Fruit fly (Drosophila melanogaster) whole organism, prepupa: ENCODE data around the gene Ubr1.

Source experiments
- CG10631 ChIP-seq: fragments of 200-800 bp; sonication (Bioruptor generic); optimal IDR thresholded peaks from 2 replicates; lab custom pipeline; 2016; ENCODE audit warnings: missing biosample characterization, missing genetic modification characterization
- CG10669 ChIP-seq: fragments of 200-800 bp; sonication (Bioruptor generic); optimal IDR thresholded peaks from 3 replicates; lab custom pipeline; 2018; ENCODE audit warnings: missing biosample characterization, mild to moderate bottlenecking, missing genetic modification characterization, moderate library complexity
- CG11294 ChIP-seq: fragments of 200-800 bp; sonication (Bioruptor generic); IDR thresholded peaks from 2 replicates; pipeline ENCODE4 v1.3.6; 2022; ENCODE audit warnings: missing biosample characterization, missing genetic modification characterization
- CG11762 ChIP-seq: fragments of 200-800 bp; sonication (Bioruptor generic); optimal IDR thresholded peaks from 3 replicates; lab custom pipeline; 2016; ENCODE audit warnings: missing biosample characterization, missing genetic modification characterization; ENCODE audit not compliant: insufficient read depth
- CG1621 ChIP-seq: fragments of 200-800 bp; sonication (Bioruptor generic); optimal IDR thresholded peaks from 3 replicates; lab custom pipeline; 2018; ENCODE audit warnings: missing biosample characterization, mild to moderate bottlenecking, missing genetic modification characterization
- CG16779 ChIP-seq: fragments of 200-800 bp; sonication (Bioruptor generic); optimal IDR thresholded peaks from 3 replicates; lab custom pipeline; 2017; ENCODE audit warnings: missing biosample characterization, mild to moderate bottlenecking, missing genetic modification characterization
- CG3032 ChIP-seq: fragments of 200-800 bp; optimal IDR thresholded peaks from 2 replicates; lab custom pipeline; 2019; ENCODE audit warnings: missing biosample characterization, mild to moderate bottlenecking, missing genetic modification characterization, moderate library complexity
- CG31627 ChIP-seq: fragments of 200-800 bp; sonication (Bioruptor generic); optimal IDR thresholded peaks from 3 replicates; lab custom pipeline; 2016; ENCODE audit warnings: missing biosample characterization, missing genetic modification characterization
- CG32006 ChIP-seq: fragments of 200-800 bp; sonication (Bioruptor generic); optimal IDR thresholded peaks from 3 replicates; lab custom pipeline; 2017; ENCODE audit warnings: missing biosample characterization, mild to moderate bottlenecking, missing genetic modification characterization
- CG3919 ChIP-seq: fragments of 200-800 bp; sonication (Bioruptor generic); optimal IDR thresholded peaks from 3 replicates; lab custom pipeline; 2016; ENCODE audit warnings: missing biosample characterization, missing genetic modification characterization
- CG4318 ChIP-seq: fragments of 200-800 bp; sonication (Bioruptor generic); optimal IDR thresholded peaks from 3 replicates; lab custom pipeline; 2017; ENCODE audit warnings: missing biosample characterization, mild to moderate bottlenecking, missing genetic modification characterization
- CG6163 ChIP-seq: fragments of 200-800 bp; sonication (Bioruptor generic); IDR thresholded peaks from 3 replicates; pipeline ENCODE4 v1.3.6; 2022; ENCODE audit warnings: missing biosample characterization, missing genetic modification characterization
- CG6276 ChIP-seq: fragments of 200-800 bp; sonication (Bioruptor generic); optimal IDR thresholded peaks from 2 replicates; lab custom pipeline; 2017; ENCODE audit warnings: missing biosample characterization, mild to moderate bottlenecking, missing genetic modification characterization
- CG6792 ChIP-seq: fragments of 200-800 bp; sonication (Bioruptor generic); optimal IDR thresholded peaks from 3 replicates; lab custom pipeline; 2016; ENCODE audit warnings: missing biosample characterization, missing genetic modification characterization
- CG6808 ChIP-seq: fragments of 200-800 bp; sonication (Bioruptor generic); optimal IDR thresholded peaks from 3 replicates; lab custom pipeline; 2017; ENCODE audit warnings: missing biosample characterization, missing genetic modification characterization, mild to moderate bottlenecking, moderate library complexity, missing genetic modification reagents
- CG6854 ChIP-seq: fragments of 200-800 bp; sonication (Bioruptor generic); optimal IDR thresholded peaks from 2 replicates; lab custom pipeline; 2017; ENCODE audit warnings: missing biosample characterization, mild to moderate bottlenecking, missing genetic modification characterization
- CG7368 ChIP-seq: fragments of 200-800 bp; sonication (Bioruptor generic); optimal IDR thresholded peaks from 3 replicates; lab custom pipeline; 2016; ENCODE audit warnings: missing biosample characterization, missing genetic modification characterization
- CG8119 ChIP-seq: fragments of 200-800 bp; sonication (Bioruptor generic); IDR thresholded peaks from 3 replicates; pipeline ENCODE4 v1.3.6; 2022; ENCODE audit warnings: missing biosample characterization, missing genetic modification characterization
- CG8319 ChIP-seq: fragments of 200-800 bp; sonication (Bioruptor generic); optimal IDR thresholded peaks from 3 replicates; lab custom pipeline; 2016; ENCODE audit warnings: missing biosample characterization, missing genetic modification characterization
- CG8632 ChIP-seq: fragments of 200-800 bp; sonication (Bioruptor generic); optimal IDR thresholded peaks from 3 replicates; lab custom pipeline; 2016; ENCODE audit warnings: missing biosample characterization, missing genetic modification characterization
- CG9139 ChIP-seq: fragments of 200-800 bp; sonication (Bioruptor generic); optimal IDR thresholded peaks from 3 replicates; lab custom pipeline; 2017; ENCODE audit warnings: missing biosample characterization, mild to moderate bottlenecking, missing genetic modification characterization
- Eip75B ChIP-seq: fragments of 200-800 bp; sonication (Bioruptor generic); optimal IDR thresholded peaks from 3 replicates; lab custom pipeline; 2016; ENCODE audit warnings: missing biosample characterization, missing genetic modification characterization
- Eip78C ChIP-seq: fragments of 200-800 bp; sonication (Bioruptor generic); peaks from one replicate; lab custom pipeline; 2016; ENCODE audit warnings: missing biosample characterization, missing genetic modification characterization
- Ets96B ChIP-seq: fragments of 200-800 bp; optimal IDR thresholded peaks from 2 replicates; lab custom pipeline; 2019; ENCODE audit warnings: missing biosample characterization, mild to moderate bottlenecking, missing genetic modification characterization, moderate library complexity
- Gug ChIP-seq: fragments of 200-800 bp; sonication (Bioruptor generic); IDR thresholded peaks from 2 replicates; pipeline ENCODE4 v1.3.6; 2022; ENCODE audit warnings: missing biosample characterization, missing genetic modification characterization
- Hr39 ChIP-seq: fragments of 200-800 bp; sonication (Bioruptor generic); optimal IDR thresholded peaks from 2 replicates; lab custom pipeline; 2016; ENCODE audit warnings: missing biosample characterization, missing genetic modification characterization
- Hr4 ChIP-seq: fragments of 200-800 bp; sonication (Bioruptor generic); optimal IDR thresholded peaks from 3 replicates; lab custom pipeline; 2016; ENCODE audit warnings: missing biosample characterization, missing genetic modification characterization
- Lpt ChIP-seq: fragments of 200-800 bp; sonication (Bioruptor generic); optimal IDR thresholded peaks from 3 replicates; lab custom pipeline; 2016; ENCODE audit warnings: missing biosample characterization, missing genetic modification characterization
- Smox ChIP-seq: fragments of 200-800 bp; sonication (Bioruptor generic); optimal IDR thresholded peaks from 3 replicates; lab custom pipeline; 2016; ENCODE audit warnings: missing biosample characterization, missing genetic modification characterization
- Sox102F ChIP-seq: fragments of 200-800 bp; sonication (Bioruptor generic); optimal IDR thresholded peaks from 2 replicates; lab custom pipeline; 2016; ENCODE audit warnings: missing biosample characterization, mild to moderate bottlenecking, missing genetic modification characterization
- Sox15 ChIP-seq: fragments of 200-800 bp; sonication (Bioruptor generic); optimal IDR thresholded peaks from 3 replicates; lab custom pipeline; 2016; ENCODE audit warnings: missing biosample characterization, missing genetic modification characterization
- achi ChIP-seq: fragments of 200-800 bp; sonication (Bioruptor generic); optimal IDR thresholded peaks from 3 replicates; lab custom pipeline; 2016; ENCODE audit warnings: missing biosample characterization, missing genetic modification characterization
- acj6 ChIP-seq: fragments of 200-800 bp; sonication (Bioruptor generic); optimal IDR thresholded peaks from 3 replicates; lab custom pipeline; 2016; ENCODE audit warnings: missing biosample characterization, missing genetic modification characterization
- cyc ChIP-seq: fragments of 200-800 bp; sonication (Bioruptor generic); optimal IDR thresholded peaks from 3 replicates; lab custom pipeline; 2016; ENCODE audit warnings: missing biosample characterization, missing genetic modification characterization
- dac ChIP-seq: fragments of 200-800 bp; sonication (Bioruptor generic); optimal IDR thresholded peaks from 2 replicates; lab custom pipeline; 2017; ENCODE audit warnings: missing biosample characterization, mild to moderate bottlenecking, missing genetic modification characterization
- eg ChIP-seq: fragments of 200-800 bp; sonication (Bioruptor generic); IDR thresholded peaks from 3 replicates; pipeline ENCODE4 v1.3.6; 2022; ENCODE audit warnings: missing biosample characterization, missing genetic modification characterization
- esn ChIP-seq: fragments of 200-800 bp; sonication (Bioruptor generic); optimal IDR thresholded peaks from 2 replicates; lab custom pipeline; 2016; ENCODE audit warnings: missing biosample characterization, mild to moderate bottlenecking, missing genetic modification characterization, moderate library complexity
- fd59A ChIP-seq: fragments of 200-800 bp; sonication (Bioruptor generic); optimal IDR thresholded peaks from 2 replicates; lab custom pipeline; 2017; ENCODE audit warnings: missing biosample characterization, mild to moderate bottlenecking, missing genetic modification characterization, missing genetic modification reagents
- fkh ChIP-seq: fragments of 200-800 bp; sonication (Bioruptor generic); optimal IDR thresholded peaks from 3 replicates; lab custom pipeline; 2017; ENCODE audit warnings: missing biosample characterization, mild to moderate bottlenecking, missing genetic modification characterization, moderate library complexity
- lz ChIP-seq: fragments of 200-800 bp; sonication (Bioruptor generic); optimal IDR thresholded peaks from 3 replicates; lab custom pipeline; 2016; ENCODE audit warnings: missing biosample characterization, missing genetic modification characterization
- net ChIP-seq: fragments of 200-800 bp; sonication (Bioruptor generic); optimal IDR thresholded peaks from 3 replicates; lab custom pipeline; 2016; ENCODE audit warnings: missing biosample characterization, missing genetic modification characterization
- pdm3 ChIP-seq: fragments of 200-800 bp; sonication (Bioruptor generic); optimal IDR thresholded peaks from 3 replicates; lab custom pipeline; 2016; ENCODE audit warnings: missing biosample characterization, missing genetic modification characterization
- salr ChIP-seq, 2 experiments: fragments of 200-800 bp; sonication (Bioruptor generic); optimal IDR thresholded peaks; 3 replicates each; lab custom pipeline; 2016 to 2018; ENCODE audit warnings: missing biosample characterization in 2 of 2, missing genetic modification characterization in 2 of 2, mild to moderate bottlenecking in 1 of 2
- svp ChIP-seq: fragments of 200-800 bp; sonication (Bioruptor generic); peaks from one replicate; lab custom pipeline; 2016; ENCODE audit warnings: missing biosample characterization, missing genetic modification characterization
- vri ChIP-seq: fragments of 200-800 bp; sonication (Bioruptor generic); optimal IDR thresholded peaks from 3 replicates; lab custom pipeline; 2016; ENCODE audit warnings: missing biosample characterization, mild to moderate bottlenecking, missing genetic modification characterization

Ubr1 gene

DNA sequence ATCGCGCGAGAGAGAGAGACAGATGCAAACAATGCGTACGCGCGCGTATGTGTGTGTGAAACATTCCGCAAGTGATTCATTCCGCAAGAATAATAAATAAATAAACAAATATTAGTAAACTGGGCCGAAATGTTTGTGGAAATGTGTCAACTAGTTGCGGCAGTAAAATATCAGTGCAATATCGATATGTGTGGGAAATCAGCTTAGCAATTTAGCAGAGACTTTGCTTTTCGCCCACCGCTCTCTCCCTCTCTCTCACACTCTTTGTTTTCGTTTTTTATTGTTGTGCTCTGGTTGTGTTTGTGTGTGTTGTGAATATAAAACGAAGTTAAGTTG is 25.0 kb downstream of the Ubr1 start (continued):
- TF ChIP-seq esn (GFP tag; lab: Kevin White, UChicago), result no peak

DNA sequence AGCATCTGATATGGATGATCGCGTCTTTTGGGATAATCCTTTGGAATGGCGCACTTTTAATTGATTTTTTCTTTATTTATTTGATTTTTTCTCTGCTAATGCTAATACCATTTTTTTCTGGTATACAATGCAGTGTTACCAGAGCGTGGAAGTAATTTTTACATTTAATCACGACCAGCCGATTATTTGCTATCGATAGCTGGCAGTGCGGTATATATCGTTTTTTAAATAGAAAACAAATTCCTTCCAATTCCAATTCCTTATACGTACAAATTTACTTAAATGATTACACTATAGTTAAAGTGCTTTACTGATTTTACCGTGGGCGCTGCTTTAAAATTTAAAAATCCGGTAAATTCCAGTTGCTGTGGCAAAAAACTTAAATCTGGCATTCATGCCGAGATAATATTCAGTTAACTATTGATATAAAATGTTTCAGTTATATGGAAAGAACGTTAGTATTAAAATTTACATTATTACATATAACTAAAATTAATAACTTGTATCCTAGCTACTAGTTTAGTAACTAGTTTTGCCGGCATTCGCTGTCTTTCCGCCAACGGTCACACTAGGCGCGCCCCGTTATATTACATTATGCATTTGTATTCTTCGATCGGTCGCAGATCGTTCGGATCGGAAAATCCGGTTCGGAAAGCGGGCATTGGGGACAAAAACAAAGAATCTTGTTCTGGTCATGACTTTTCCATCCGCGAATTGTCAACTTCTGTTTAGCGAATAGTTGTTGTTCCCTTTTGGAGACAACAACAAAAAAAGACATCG is 25.6 kb downstream of the Ubr1 start, which contains the start of the genes CG13001 and RhoGAP15B:
Gene CG13001 (minus strand): TSS at position 137 of the 780 bp plus-strand sequence.
Gene RhoGAP15B (plus strand): TSS at position 556 of the 780 bp plus-strand sequence.
- peak; percentile 2 for TF ChIP-seq Ets96B (tag; lab: Kevin White, UChicago)
- no peak for TF ChIP-seq svp (GFP tag; lab: Kevin White, UChicago)
- TF ChIP-seq CG6808 (GFP tag; lab: Kevin White, UChicago), result no peak
- TF ChIP-seq Eip78C (GFP tag; lab: Kevin White, UChicago), result peak; percentile 29
- TF ChIP-seq CG3919 (GFP tag; lab: Kevin White, UChicago), result peak; percentile 22
- TF ChIP-seq CG8119 (GFP tag; lab: Robert Waterston, UW), result no peak
- no peak for TF ChIP-seq CG32006 (GFP tag; lab: Kevin White, UChicago)
- no peak for TF ChIP-seq cyc (GFP tag; lab: Kevin White, UChicago)
- no peak for TF ChIP-seq CG8632
- no peak for TF ChIP-seq CG8319 (GFP tag; lab: Kevin White, UChicago)
- no peak for TF ChIP-seq achi (GFP tag; lab: Kevin White, UChicago)
- no peak for TF ChIP-seq CG16779
- no peak for TF ChIP-seq fkh (GFP tag; lab: Kevin White, UChicago)
- TF ChIP-seq Sox102F, result peak; percentile 41
- TF ChIP-seq salr (GFP tag; optimal IDR thresholded peaks at IDR 0.05; lab: Kevin White, UChicago), result no peak
- TF ChIP-seq CG6163 (GFP tag; lab: Robert Waterston, UW), result no peak
- no peak for TF ChIP-seq CG11762 (GFP tag; lab: Kevin White, UChicago)
- TF ChIP-seq CG11294 (GFP tag; lab: Robert Waterston, UW), result no peak
- TF ChIP-seq Sox15, result no peak
- TF ChIP-seq fd59A (GFP tag; lab: Kevin White, UChicago), result no peak
- no peak for TF ChIP-seq CG4318 (GFP tag; lab: Kevin White, UChicago)
- no peak for TF ChIP-seq Lpt
- TF ChIP-seq pdm3 (GFP tag; lab: Kevin White, UChicago), result no peak
- peak; percentile 23 for TF ChIP-seq Eip75B (GFP tag; lab: Kevin White, UChicago)
- TF ChIP-seq CG10669 (GFP tag; lab: Kevin White, UChicago), result no peak
- no peak for TF ChIP-seq Smox
- no peak for TF ChIP-seq CG10631
- TF ChIP-seq CG6792, result no peak
- peak; percentile 58 for TF ChIP-seq CG6854 (GFP tag; lab: Kevin White, UChicago)
- TF ChIP-seq lz (GFP tag; lab: Kevin White, UChicago), result no peak
- TF ChIP-seq CG31627 (GFP tag; lab: Kevin White, UChicago), result no peak
- no peak for TF ChIP-seq CG6276
- no peak for TF ChIP-seq net (GFP tag; lab: Kevin White, UChicago)
- no peak for TF ChIP-seq CG7368 (GFP tag; lab: Kevin White, UChicago)
- TF ChIP-seq CG1621 (tag; lab: Kevin White, UChicago), result no peak
- no peak for TF ChIP-seq Hr39
- no peak for TF ChIP-seq Hr4 (GFP tag; lab: Kevin White, UChicago)
- TF ChIP-seq Gug (GFP tag; lab: Robert Waterston, UW), result no peak
- TF ChIP-seq eg (GFP tag; lab: Robert Waterston, UW), result 0 out of 3 replicates have a peak, but pooled peaks have one; percentile 18
- TF ChIP-seq acj6 (GFP tag; lab: Kevin White, UChicago), result no peak
- TF ChIP-seq CG9139 (GFP tag; lab: Kevin White, UChicago), result peak; percentile 37
- no peak for TF ChIP-seq dac
- no peak for TF ChIP-seq CG3032 (tag; lab: Kevin White, UChicago)
- peak; percentile 38 for TF ChIP-seq vri (GFP tag; lab: Kevin White, UChicago)
